Worm (Caenorhabditis elegans) whole organism, L3 larva: ENCODE results near the gene nhr-186.

ENCODE experiments used
- R02D3.7 ChIP-seq: fragments of 150-350 bp; optimal IDR thresholded peaks from 2 replicates; lab custom pipeline; 2014; ENCODE audit warnings: missing biosample characterization, missing genetic modification characterization
- ZK546.5 ChIP-seq: sonication (generic microtip); optimal IDR thresholded peaks from 2 replicates; lab custom pipeline; 2017; ENCODE audit warnings: missing biosample characterization, missing genetic modification characterization
- aly-2 ChIP-seq: fragments of 150-350 bp; optimal IDR thresholded peaks from 2 replicates; lab custom pipeline; 2014; ENCODE audit warnings: missing biosample characterization, missing genetic modification characterization
- ama-1 ChIP-seq: fragments of 150-350 bp; optimal IDR thresholded peaks from 2 replicates; lab custom pipeline; 2018
- ceh-82 ChIP-seq: fragments of 150-350 bp; optimal IDR thresholded peaks from 2 replicates; lab custom pipeline; 2014; ENCODE audit warnings: missing biosample characterization, missing genetic modification characterization
- ceh-9 ChIP-seq: sonication (generic microtip); optimal IDR thresholded peaks from 2 replicates; lab custom pipeline; 2018; ENCODE audit warnings: missing biosample characterization, missing genetic modification characterization
- daf-12 ChIP-seq: fragments of 150-350 bp; optimal IDR thresholded peaks from 2 replicates; lab custom pipeline; 2014; ENCODE audit warnings: missing biosample characterization, missing genetic modification reagents, missing genetic modification characterization
- egl-5 ChIP-seq: fragments of 150-350 bp; optimal IDR thresholded peaks from 2 replicates; lab custom pipeline; 2017; ENCODE audit warnings: missing biosample characterization, missing genetic modification reagents, missing genetic modification characterization, inconsistent platforms
- elt-1 ChIP-seq: fragments of 150-350 bp; optimal IDR thresholded peaks from 2 replicates; lab custom pipeline; 2014; ENCODE audit warnings: missing biosample characterization, missing genetic modification characterization
- elt-2 ChIP-seq: sonication (generic microtip); optimal IDR thresholded peaks from 2 replicates; lab custom pipeline; 2016; ENCODE audit warnings: missing genetic modification reagents, mild to moderate bottlenecking, missing genetic modification characterization, missing compliant biosample characterization
- eor-1 ChIP-seq, 2 experiments: fragments of 150-350 bp; optimal IDR thresholded peaks; 2 replicates each; lab custom pipeline; 2014 to 2018; ENCODE audit warnings: missing biosample characterization in 2 of 2, missing genetic modification characterization in 2 of 2
- fkh-10 ChIP-seq: sonication (generic microtip); optimal IDR thresholded peaks from 2 replicates; lab custom pipeline; 2017; ENCODE audit warnings: missing biosample characterization, missing genetic modification reagents, missing genetic modification characterization
- fkh-2 ChIP-seq: fragments of 150-350 bp; optimal IDR thresholded peaks from 2 replicates; lab custom pipeline; 2014; ENCODE audit warnings: missing biosample characterization, missing genetic modification reagents, missing genetic modification characterization
- hmg-11 ChIP-seq: sonication (generic microtip); optimal IDR thresholded peaks from 2 replicates; lab custom pipeline; 2016; ENCODE audit warnings: missing genetic modification characterization, missing compliant biosample characterization
- lin-15B ChIP-seq: fragments of 150-350 bp; optimal IDR thresholded peaks from 2 replicates; lab custom pipeline; 2014; ENCODE audit warnings: missing biosample characterization, missing genetic modification characterization
- mdl-1 ChIP-seq: fragments of 150-350 bp; optimal IDR thresholded peaks from 2 replicates; lab custom pipeline; 2014; ENCODE audit warnings: missing biosample characterization, missing genetic modification characterization
- nfya-1 ChIP-seq: sonication (generic microtip); optimal IDR thresholded peaks from 2 replicates; lab custom pipeline; 2017; ENCODE audit warnings: missing genetic modification characterization, mild to moderate bottlenecking, missing compliant biosample characterization, antibody characterized with exemption, moderate library complexity; ENCODE audit not compliant: insufficient read depth
- nhr-11 ChIP-seq: fragments of 150-350 bp; optimal IDR thresholded peaks from 2 replicates; lab custom pipeline; 2014; ENCODE audit warnings: missing biosample characterization, missing genetic modification characterization
- nhr-12 ChIP-seq: fragments of 150-350 bp; optimal IDR thresholded peaks from 2 replicates; lab custom pipeline; 2014; ENCODE audit warnings: missing biosample characterization, missing genetic modification characterization
- nhr-23 ChIP-seq: fragments of 150-350 bp; optimal IDR thresholded peaks from 2 replicates; lab custom pipeline; 2014; ENCODE audit warnings: missing biosample characterization, missing genetic modification reagents, missing genetic modification characterization
- nhr-25 ChIP-seq: sonication (generic microtip); optimal IDR thresholded peaks from 2 replicates; lab custom pipeline; 2017; ENCODE audit warnings: missing biosample characterization, missing genetic modification characterization
- nhr-43 ChIP-seq: sonication (generic microtip); optimal IDR thresholded peaks from 2 replicates; lab custom pipeline; 2016; ENCODE audit warnings: mild to moderate bottlenecking, missing genetic modification characterization, missing compliant biosample characterization; ENCODE audit not compliant: poor library complexity, severe bottlenecking
- nhr-67 ChIP-seq: fragments of 150-350 bp; optimal IDR thresholded peaks from 2 replicates; lab custom pipeline; 2014; ENCODE audit warnings: missing biosample characterization, missing genetic modification characterization
- nhr-76 ChIP-seq: fragments of 150-350 bp; sonication (generic microtip); optimal IDR thresholded peaks from 5 replicates; lab custom pipeline; 2014; ENCODE audit warnings: missing biosample characterization, missing genetic modification characterization
- nhr-77 ChIP-seq: fragments of 150-350 bp; optimal IDR thresholded peaks from 2 replicates; lab custom pipeline; 2014; ENCODE audit warnings: missing biosample characterization, missing genetic modification characterization
- pha-4 ChIP-seq: fragments of 150-350 bp; optimal IDR thresholded peaks from 2 replicates; lab custom pipeline; 2014; ENCODE audit warnings: missing biosample characterization, missing genetic modification reagents, missing genetic modification characterization
- sea-2 ChIP-seq: fragments of 150-350 bp; sonication (generic microtip); optimal IDR thresholded peaks from 4 replicates; lab custom pipeline; 2014; ENCODE audit warnings: missing biosample characterization, missing genetic modification reagents, missing genetic modification characterization
- skn-1 ChIP-seq: fragments of 150-350 bp; optimal IDR thresholded peaks from 2 replicates; lab custom pipeline; 2014; ENCODE audit warnings: missing biosample characterization, missing genetic modification characterization
- snpc-4 ChIP-seq: fragments of 150-350 bp; optimal IDR thresholded peaks from 2 replicates; lab custom pipeline; 2014; ENCODE audit warnings: missing biosample characterization, missing genetic modification characterization
- tbx-2 ChIP-seq: sonication (generic microtip); optimal IDR thresholded peaks from 2 replicates; lab custom pipeline; 2016; ENCODE audit warnings: mild to moderate bottlenecking, missing genetic modification characterization, missing compliant biosample characterization
- unc-62 ChIP-seq: fragments of 150-350 bp; sonication (generic microtip); optimal IDR thresholded peaks from 4 replicates; lab custom pipeline; 2014; ENCODE audit warnings: missing biosample characterization, missing genetic modification reagents, missing genetic modification characterization
- ztf-4 ChIP-seq: fragments of 150-350 bp; optimal IDR thresholded peaks from 2 replicates; lab custom pipeline; 2014; ENCODE audit warnings: missing biosample characterization, missing genetic modification characterization

The nhr-186 gene

DNA sequence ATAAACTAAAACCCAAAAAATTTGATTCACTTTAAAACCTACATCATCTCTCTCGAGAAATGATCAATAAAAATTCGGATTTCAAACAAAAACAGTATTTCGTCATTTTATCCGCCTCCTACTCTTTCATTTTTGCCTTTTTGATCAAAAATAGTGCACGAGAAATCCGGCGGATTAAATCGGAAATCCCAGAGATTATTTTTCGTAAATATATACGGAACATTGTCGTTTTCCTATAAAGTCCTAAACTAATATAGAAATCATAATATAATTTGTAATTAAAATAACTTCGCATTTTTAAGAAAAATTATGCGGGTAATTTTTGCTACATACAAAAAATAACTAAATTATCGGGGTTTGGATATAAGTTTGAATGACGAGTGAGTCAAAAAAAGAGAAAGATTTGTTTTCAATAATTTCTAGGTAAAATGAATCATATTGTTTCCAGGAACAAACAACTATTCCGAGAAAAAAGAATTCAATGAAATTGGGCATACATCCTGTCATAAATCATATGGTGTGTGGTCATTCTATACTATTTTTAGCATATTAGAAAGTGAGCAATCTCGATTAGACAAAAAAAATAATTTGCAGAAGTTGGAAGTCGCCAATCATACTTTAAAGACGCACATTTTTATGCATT is 19.5 kb upstream of the nhr-186 start, which contains the start of gene nhr-158:
Gene nhr-158, minus strand, starts transcription at position 51 of the 643 bp plus-strand sequence.
- no peak for TF ChIP-seq mdl-1
- peak; percentile 6 for TF ChIP-seq skn-1 (tag; lab: Kevin White, UChicago)
- TF ChIP-seq, all 47 proteins: peak for 1

ce11 chrV:3870359-3870758 is 15.6 kb upstream of the nhr-186 start:
- TF ChIP-seq nhr-11 (peak; percentile 81), snpc-4 (tag; lab: Kevin White, UChicago) (no peak)

DNA sequence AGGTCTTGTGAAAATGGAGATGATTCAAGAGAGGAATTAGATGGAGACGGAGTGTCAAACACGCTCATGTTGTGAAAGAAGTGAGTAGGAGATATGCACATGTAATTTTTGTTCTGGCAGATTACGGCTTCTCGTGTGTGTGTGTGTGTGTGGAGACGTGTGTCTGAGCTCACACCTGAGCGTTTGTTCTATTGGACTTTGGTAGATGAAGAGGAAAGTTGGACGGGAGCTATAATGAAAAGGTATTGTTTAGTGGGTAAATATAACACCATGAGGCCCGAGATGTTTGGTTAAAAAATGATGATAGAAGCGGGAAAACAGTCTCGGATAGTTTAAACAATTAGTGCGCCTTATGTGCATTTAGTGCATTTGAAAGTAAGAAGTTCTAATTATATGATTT is 14.2 kb upstream of the nhr-186 start, which contains the start of gene nhr-157:
Gene nhr-157, minus strand, starts transcription at position 101 of the 400 bp plus-strand sequence.
- TF ChIP-seq aly-2 (tag; lab: Kevin White, UChicago): no peak
- no peak for TF ChIP-seq nhr-12
- no peak for TF ChIP-seq ztf-4
- no peak for TF ChIP-seq ama-1 (lab: Kevin White, UChicago)
- TF ChIP-seq eor-1 (tag; optimal IDR thresholded peaks at IDR 0.05; lab: Kevin White, UChicago): no peak
- no peak for TF ChIP-seq ceh-82 (tag; lab: Kevin White, UChicago)
- no peak for TF ChIP-seq nhr-23
- TF ChIP-seq egl-5: no peak
- TF ChIP-seq fkh-2 (tag; lab: Kevin White, UChicago): no peak

- peak; percentile 42 for TF ChIP-seq nhr-25 (tag; lab: Kevin White, UChicago)
- TF ChIP-seq R02D3.7 (tag; lab: Kevin White, UChicago): no peak
- peak; percentile 58 for TF ChIP-seq elt-1 (tag; lab: Kevin White, UChicago)
- TF ChIP-seq nhr-43: no peak
These were observed 10.5 kb upstream of the nhr-186 start for ce11 chrV:3865273-3865672.

ce11 chrV:3862851-3863250 is 8.1 kb upstream of the nhr-186 start, which contains the start of gene nhr-187:
Gene nhr-187, minus strand, starts transcription at chrV:3862951.
- TF ChIP-seq hmg-11 (tag; lab: Kevin White, UChicago) (no peak), nhr-67 (tag; lab: Kevin White, UChicago) (no peak), ZK546.5 (tag; lab: Kevin White, UChicago) (no peak), fkh-10 (GFP tag; lab: Kevin White, UChicago) (no peak)
- TF ChIP-seq, all 47 proteins: peak for 0

ce11 chrV:3860123-3860522 is 5.4 kb upstream of the nhr-186 start, which contains the start of gene nhr-189:
Gene nhr-189, minus strand, starts transcription at chrV:3860243.
- no peak for TF ChIP-seq sea-2 (GFP tag; lab: Kevin White, UChicago)
- TF ChIP-seq tbx-2: no peak
- no peak for TF ChIP-seq elt-2 (tag; lab: Kevin White, UChicago)
- no peak for TF ChIP-seq fkh-10 (GFP tag; lab: Kevin White, UChicago)
- no peak for TF ChIP-seq skn-1 (tag; lab: Kevin White, UChicago)
- TF ChIP-seq pha-4 (tag; lab: Kevin White, UChicago): no peak
- TF ChIP-seq daf-12 (tag; lab: Kevin White, UChicago): no peak
- no peak for TF ChIP-seq ceh-9 (tag; lab: Kevin White, UChicago)
- TF ChIP-seq nhr-67 (tag; lab: Kevin White, UChicago): no peak
- TF ChIP-seq nhr-43: no peak
- no peak for TF ChIP-seq nfya-1
- no peak for TF ChIP-seq R02D3.7 (tag; lab: Kevin White, UChicago)
- no peak for TF ChIP-seq lin-15B (tag; lab: Kevin White, UChicago)
- TF ChIP-seq nhr-76 (tag; lab: Kevin White, UChicago): no peak
- TF ChIP-seq unc-62 (GFP tag; lab: Kevin White, UChicago): no peak
- TF ChIP-seq, all 47 proteins: peak for 0

DNA sequence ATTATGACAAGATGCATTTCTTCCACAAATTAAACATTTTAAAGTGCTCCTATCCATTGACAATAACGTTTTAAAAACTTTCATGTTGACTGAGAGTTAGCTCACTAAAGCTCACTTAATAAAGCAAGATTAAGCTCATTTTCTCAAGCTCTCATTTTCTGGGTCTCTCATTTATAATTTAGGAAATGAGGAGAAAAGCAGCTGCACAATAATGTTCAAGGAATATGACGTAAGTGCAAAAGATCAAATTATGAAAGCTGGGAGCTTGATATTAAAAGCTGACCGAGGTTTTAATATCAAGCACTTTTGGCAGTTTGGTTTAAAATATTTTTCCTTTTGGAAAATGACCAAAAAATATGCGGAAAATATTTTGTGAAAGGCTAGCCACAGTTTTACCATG is 3.0 kb upstream of the nhr-186 start, which contains the start of gene nhr-188:
Gene nhr-188, minus strand, starts transcription at position 84 of the 400 bp plus-strand sequence.
- TF ChIP-seq nhr-77 (tag; lab: Kevin White, UChicago): no peak
- peak; percentile 4 for TF ChIP-seq nhr-11
